Fruit fly (Drosophila melanogaster) whole organism: Measurements from ENCODE around the gene RfC4.

ENCODE experiments used
- CG8478 ChIP-seq: fragments of >200 bp; optimal IDR thresholded peaks from 2 replicates; lab custom pipeline; 2018; ENCODE audit warnings: inconsistent platforms
- Dll ChIP-seq: fragments of >200 bp; optimal IDR thresholded peaks from 2 replicates; lab custom pipeline; 2017
- EcR ChIP-seq, 2 experiments: fragments of >200 bp; optimal IDR thresholded peaks; 2 replicates each; lab custom pipeline; 2017; ENCODE audit warnings: missing biosample characterization in 2 of 2, missing genetic modification characterization in 2 of 2, missing genetic modification reagents in 2 of 2
- pan ChIP-seq: fragments of >200 bp; optimal IDR thresholded peaks from 2 replicates; lab custom pipeline; 2017
- psq ChIP-seq: fragments of >200 bp; optimal IDR thresholded peaks from 2 replicates; lab custom pipeline; 2017
- usp ChIP-seq: fragments of >200 bp; optimal IDR thresholded peaks from 2 replicates; lab custom pipeline; 2017; ENCODE audit warnings: missing biosample characterization, missing genetic modification characterization, mixed read lengths

The RfC4 gene

dm6 chr3L:4121589-4121988 is 14.2 kb downstream of the RfC4 start:
- TF ChIP-seq CG8478 (no peak), psq (lab: Kevin White, UChicago) (no peak), Dll (lab: Kevin White, UChicago) (no peak), EcR (GFP tag; optimal IDR thresholded peaks at IDR 0.05; lab: Kevin White, UChicago) (no peak)

- TF ChIP-seq CG8478 (no peak), usp (no peak), EcR (GFP tag; optimal IDR thresholded peaks at IDR 0.05; lab: Kevin White, UChicago) (no peak), Dll (lab: Kevin White, UChicago) (no peak), pan (lab: Kevin White, UChicago) (no peak), psq (lab: Kevin White, UChicago) (no peak)
Measured at dm6 chr3L:4120358-4121349, 15.2 kb downstream of the RfC4 start.

- no peak for TF ChIP-seq EcR (GFP tag; optimal IDR thresholded peaks at IDR 0.05; lab: Kevin White, UChicago)
- TF ChIP-seq usp, result no peak
- TF ChIP-seq pan (lab: Kevin White, UChicago), result no peak
- TF ChIP-seq Dll (lab: Kevin White, UChicago), result no peak
- no peak for TF ChIP-seq CG8478
- TF ChIP-seq psq (lab: Kevin White, UChicago), result no peak
Measured at dm6 chr3L:4119636-4120357, 16.0 kb downstream of the RfC4 start.

- no peak for TF ChIP-seq Dll (lab: Kevin White, UChicago)
- TF ChIP-seq pan (lab: Kevin White, UChicago), result no peak
- no peak for TF ChIP-seq EcR (GFP tag; optimal IDR thresholded peaks at IDR 0.05; lab: Kevin White, UChicago)
- TF ChIP-seq CG8478, result no peak
- TF ChIP-seq psq (lab: Kevin White, UChicago), result no peak
- TF ChIP-seq usp, result no peak
Measured at dm6 chr3L:4118339-4118738, 17.5 kb downstream of the RfC4 start.

- TF ChIP-seq CG8478, result no peak
- no peak for TF ChIP-seq usp
- TF ChIP-seq Dll (lab: Kevin White, UChicago), result no peak
- no peak for TF ChIP-seq pan (lab: Kevin White, UChicago)
- TF ChIP-seq EcR (GFP tag; optimal IDR thresholded peaks at IDR 0.05; lab: Kevin White, UChicago), result no peak
- TF ChIP-seq psq (lab: Kevin White, UChicago), result no peak
Measured at dm6 chr3L:4117493-4117892, 18.3 kb downstream of the RfC4 start.

dm6 chr3L:4116490-4117367 is 19.1 kb downstream of the RfC4 start:
- no peak for TF ChIP-seq EcR (GFP tag; optimal IDR thresholded peaks at IDR 0.05; lab: Kevin White, UChicago)
- TF ChIP-seq CG8478, result no peak
- TF ChIP-seq pan (lab: Kevin White, UChicago), result no peak
- TF ChIP-seq usp, result no peak
- TF ChIP-seq psq (lab: Kevin White, UChicago), result no peak
- TF ChIP-seq Dll (lab: Kevin White, UChicago), result no peak

- TF ChIP-seq EcR (GFP tag; optimal IDR thresholded peaks at IDR 0.05; lab: Kevin White, UChicago) (no peak), Dll (lab: Kevin White, UChicago) (no peak), usp (no peak), psq (lab: Kevin White, UChicago) (no peak), CG8478 (no peak), pan (lab: Kevin White, UChicago) (no peak)
Measured at dm6 chr3L:4115701-4116100, 20.1 kb downstream of the RfC4 start.

- no peak for TF ChIP-seq Dll (lab: Kevin White, UChicago)
- TF ChIP-seq psq (lab: Kevin White, UChicago), result no peak
- TF ChIP-seq EcR (GFP tag; optimal IDR thresholded peaks at IDR 0.05; lab: Kevin White, UChicago), result no peak
- no peak for TF ChIP-seq pan (lab: Kevin White, UChicago)
- TF ChIP-seq usp, result no peak
- no peak for TF ChIP-seq CG8478
Measured at dm6 chr3L:4115107-4115506, 20.7 kb downstream of the RfC4 start.

dm6 chr3L:4113998-4114397 is 21.8 kb downstream of the RfC4 start:
- TF ChIP-seq psq (lab: Kevin White, UChicago) (no peak), EcR (GFP tag; optimal IDR thresholded peaks at IDR 0.05; lab: Kevin White, UChicago) (no peak), usp (no peak), Dll (lab: Kevin White, UChicago) (no peak), CG8478 (no peak), pan (lab: Kevin White, UChicago) (no peak)

dm6 chr3L:4110212-4110611 is 25.6 kb downstream of the RfC4 start:
- TF ChIP-seq Dll (lab: Kevin White, UChicago), result no peak
- TF ChIP-seq psq (lab: Kevin White, UChicago), result no peak
- no peak for TF ChIP-seq pan (lab: Kevin White, UChicago)
- TF ChIP-seq CG8478, result no peak
- no peak for TF ChIP-seq EcR (GFP tag; optimal IDR thresholded peaks at IDR 0.05; lab: Kevin White, UChicago)
- TF ChIP-seq usp, result no peak
